Worm (Caenorhabditis elegans) whole organism, late embryonic: ENCODE data around the gene C24A3.4.

ENCODE experiments used
- F13H6.1 ChIP-seq: sonication (generic microtip); optimal IDR thresholded peaks from 2 replicates; lab custom pipeline; 2016; ENCODE audit warnings: missing genetic modification characterization, missing compliant biosample characterization
- ceh-6 ChIP-seq: fragments of 200-800 bp; sonication (Bioruptor generic); optimal IDR thresholded peaks from 2 replicates; lab custom pipeline; 2018; ENCODE audit warnings: mild to moderate bottlenecking, missing genetic modification characterization, missing compliant biosample characterization
- dve-1 ChIP-seq: sonication (generic microtip); optimal IDR thresholded peaks from 2 replicates; lab custom pipeline; 2017; ENCODE audit warnings: antibody characterized with exemption, mild to moderate bottlenecking, missing genetic modification characterization, missing compliant biosample characterization
- ets-4 ChIP-seq: sonication (generic microtip); optimal IDR thresholded peaks from 2 replicates; lab custom pipeline; 2016; ENCODE audit warnings: missing genetic modification characterization, missing compliant biosample characterization
- fax-1 ChIP-seq: sonication (generic microtip); optimal IDR thresholded peaks from 2 replicates; lab custom pipeline; 2016; ENCODE audit warnings: missing genotype, missing genetic modification characterization, missing compliant biosample characterization
- hlh-30 ChIP-seq: sonication (generic microtip); optimal IDR thresholded peaks from 2 replicates; lab custom pipeline; 2017; ENCODE audit warnings: antibody characterized with exemption, missing genetic modification characterization, missing compliant biosample characterization; ENCODE audit not compliant: insufficient read depth
- hlh-6 ChIP-seq: sonication (generic microtip); optimal IDR thresholded peaks from 2 replicates; lab custom pipeline; 2016; ENCODE audit warnings: missing genotype, missing genetic modification characterization, missing compliant biosample characterization
- nfya-1 ChIP-seq: sonication (generic microtip); optimal IDR thresholded peaks from 2 replicates; lab custom pipeline; 2017; ENCODE audit warnings: missing genetic modification characterization, mild to moderate bottlenecking, missing compliant biosample characterization, antibody characterized with exemption, moderate library complexity
- nhr-11 ChIP-seq: fragments of 150-350 bp; optimal IDR thresholded peaks from 2 replicates; lab custom pipeline; 2014; ENCODE audit warnings: missing biosample characterization, missing genetic modification characterization
- pqm-1 ChIP-seq: sonication (generic microtip); optimal IDR thresholded peaks from 2 replicates; lab custom pipeline; 2016; ENCODE audit warnings: missing genetic modification characterization, missing compliant biosample characterization
- ref-2 ChIP-seq: sonication (generic microtip); optimal IDR thresholded peaks from 2 replicates; lab custom pipeline; 2016; ENCODE audit warnings: missing genetic modification characterization, missing compliant biosample characterization

DNA sequence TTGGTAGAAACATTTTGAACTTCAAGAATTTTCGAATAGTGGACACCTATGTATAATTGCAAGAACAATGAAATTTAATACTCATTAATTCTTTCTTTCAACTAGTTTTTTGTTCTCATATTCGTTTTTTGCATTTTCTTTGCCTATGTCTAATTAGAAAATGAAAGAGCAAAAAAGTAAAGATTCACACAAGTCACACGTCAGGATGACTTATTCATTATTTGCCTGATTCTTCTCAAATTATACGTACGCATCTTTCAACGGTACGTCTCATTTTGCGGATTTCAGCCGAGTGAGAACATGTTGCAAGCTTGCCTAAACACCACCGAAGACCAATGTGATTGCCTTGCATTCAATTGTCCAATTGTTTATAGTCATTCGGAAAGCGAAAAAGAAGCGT lies 11.5 kb upstream of the C24A3.4 start, which contains the start of gene nmur-1:
- TF ChIP-seq hlh-6 (tag; lab: Kevin White, UChicago): no peak
- TF ChIP-seq F13H6.1 (tag; lab: Kevin White, UChicago): no peak
- no peak for TF ChIP-seq fax-1 (tag; lab: Kevin White, UChicago)
- no peak for TF ChIP-seq dve-1
- no peak for TF ChIP-seq ceh-6
- TF ChIP-seq nhr-11 (tag; lab: Kevin White, UChicago): no peak
- no peak for TF ChIP-seq hlh-30 (tag; lab: Kevin White, UChicago)
- TF ChIP-seq ref-2 (tag; lab: Kevin White, UChicago): no peak
- TF ChIP-seq nfya-1: no peak
- no peak for TF ChIP-seq ets-4 (tag; lab: Kevin White, UChicago)
- no peak for TF ChIP-seq pqm-1
